Fruit fly (Drosophila melanogaster) whole organism, embryonic: ENCODE measurements around the gene Cyt-b5-r.

Experiments
- Atf6 ChIP-seq: fragments of 200-800 bp; sonication (Bioruptor generic); IDR thresholded peaks from 2 replicates; pipeline ENCODE4 v1.3.6; 2022; ENCODE audit warnings: missing biosample characterization, missing genetic modification characterization
- BEAF-32 ChIP-seq: fragments of 200-800 bp; sonication (Bioruptor generic); optimal IDR thresholded peaks from 3 replicates; lab custom pipeline; 2017; ENCODE audit warnings: missing biosample characterization, missing genetic modification characterization, mild to moderate bottlenecking, moderate library complexity, missing genetic modification reagents
- Blimp-1 ChIP-seq: fragments of 200-800 bp; sonication (Bioruptor generic); optimal IDR thresholded peaks from 3 replicates; lab custom pipeline; 2018; ENCODE audit warnings: missing biosample characterization, missing genetic modification characterization, mild to moderate bottlenecking, moderate library complexity, missing genetic modification reagents
- Bteb2 ChIP-seq: fragments of 200-800 bp; sonication (Bioruptor generic); optimal IDR thresholded peaks from 2 replicates; lab custom pipeline; 2016; ENCODE audit warnings: missing biosample characterization, missing genetic modification characterization
- CG10431 ChIP-seq: fragments of 200-800 bp; sonication (Bioruptor generic); optimal IDR thresholded peaks from 3 replicates; lab custom pipeline; 2018; ENCODE audit warnings: missing biosample characterization, mild to moderate bottlenecking, missing genetic modification characterization
- CG11093 ChIP-seq: fragments of 200-800 bp; sonication (Bioruptor generic); IDR thresholded peaks from 3 replicates; pipeline ENCODE4 v1.3.6; 2022; ENCODE audit warnings: missing biosample characterization, missing genetic modification characterization
- CG11560 ChIP-seq: fragments of 200-800 bp; sonication (Bioruptor generic); IDR thresholded peaks from 3 replicates; pipeline ENCODE4 v1.3.6; 2022; ENCODE audit warnings: missing biosample characterization, missing genetic modification characterization
- CG12071 ChIP-seq: fragments of 200-800 bp; sonication (Bioruptor generic); optimal IDR thresholded peaks from 3 replicates; lab custom pipeline; 2018; ENCODE audit warnings: missing biosample characterization, mild to moderate bottlenecking, missing genetic modification characterization
- CG12219 ChIP-seq: fragments of 200-800 bp; sonication (Bioruptor generic); optimal IDR thresholded peaks from 3 replicates; lab custom pipeline; 2018; ENCODE audit warnings: missing biosample characterization, mild to moderate bottlenecking, missing genetic modification characterization
- CG12942 ChIP-seq: fragments of 200-800 bp; sonication (Bioruptor generic); optimal IDR thresholded peaks from 3 replicates; lab custom pipeline; 2016; ENCODE audit warnings: missing biosample characterization, missing genetic modification characterization
- CG14050 ChIP-seq: fragments of 200-800 bp; sonication (Bioruptor generic); IDR thresholded peaks from 3 replicates; pipeline ENCODE4 v1.3.6; 2022; ENCODE audit warnings: missing biosample characterization, missing genetic modification characterization
- CG15479 ChIP-seq: fragments of 200-800 bp; sonication (Bioruptor generic); optimal IDR thresholded peaks from 3 replicates; lab custom pipeline; 2019; ENCODE audit warnings: missing biosample characterization, mild to moderate bottlenecking, missing genetic modification characterization, moderate library complexity
- CG15601 ChIP-seq: fragments of 200-800 bp; sonication (Bioruptor generic); optimal IDR thresholded peaks from 3 replicates; lab custom pipeline; 2019; ENCODE audit warnings: missing biosample characterization, mild to moderate bottlenecking, missing genetic modification characterization, moderate library complexity
- CG1647 ChIP-seq: fragments of 200-800 bp; sonication (Bioruptor generic); optimal IDR thresholded peaks from 3 replicates; lab custom pipeline; 2016; ENCODE audit warnings: missing biosample characterization, missing genetic modification characterization
- CG17359 ChIP-seq: fragments of 200-800 bp; sonication (Bioruptor generic); optimal IDR thresholded peaks from 3 replicates; lab custom pipeline; 2018; ENCODE audit warnings: missing biosample characterization, mild to moderate bottlenecking, missing genetic modification characterization, moderate library complexity
- CG18262 ChIP-seq: fragments of 200-800 bp; optimal IDR thresholded peaks from 3 replicates; lab custom pipeline; 2019; ENCODE audit warnings: missing biosample characterization, mild to moderate bottlenecking, missing genetic modification characterization, moderate library complexity
- CG18619 ChIP-seq: fragments of 200-800 bp; sonication (Bioruptor generic); optimal IDR thresholded peaks from 3 replicates; lab custom pipeline; 2017; ENCODE audit warnings: missing biosample characterization, mild to moderate bottlenecking, missing genetic modification characterization
- CG2116 ChIP-seq: fragments of 200-800 bp; sonication (Bioruptor generic); optimal IDR thresholded peaks from 3 replicates; lab custom pipeline; 2018; ENCODE audit warnings: missing biosample characterization, mild to moderate bottlenecking, missing genetic modification characterization
- CG2120 ChIP-seq: fragments of 200-800 bp; sonication (Bioruptor generic); optimal IDR thresholded peaks from 3 replicates; lab custom pipeline; 2016; ENCODE audit warnings: missing biosample characterization, missing genetic modification characterization
- CG6175 ChIP-seq: fragments of 200-800 bp; sonication (Bioruptor generic); IDR thresholded peaks from 3 replicates; pipeline ENCODE4 v1.3.6; 2022; ENCODE audit warnings: missing biosample characterization, missing genetic modification characterization
- CG9797 ChIP-seq: fragments of 200-800 bp; sonication (Bioruptor generic); optimal IDR thresholded peaks from 3 replicates; lab custom pipeline; 2018; ENCODE audit warnings: missing biosample characterization, mild to moderate bottlenecking, missing genetic modification characterization
- CHES-1-like ChIP-seq: fragments of 200-800 bp; sonication (Bioruptor generic); optimal IDR thresholded peaks from 2 replicates; lab custom pipeline; 2016; ENCODE audit warnings: missing biosample characterization, missing genetic modification characterization
- Camta ChIP-seq: fragments of 200-800 bp; sonication (Bioruptor generic); optimal IDR thresholded peaks from 2 replicates; lab custom pipeline; 2016; ENCODE audit warnings: missing biosample characterization, missing genetic modification characterization
- Doc2 ChIP-seq: fragments of 200-800 bp; sonication (Bioruptor generic); IDR thresholded peaks from 2 replicates; pipeline ENCODE4 v1.3.6; 2022; ENCODE audit warnings: missing biosample characterization, missing genetic modification characterization
- Doc3 ChIP-seq: fragments of 200-800 bp; sonication (Bioruptor generic); IDR thresholded peaks from 3 replicates; pipeline ENCODE4 v1.3.6; 2022; ENCODE audit warnings: missing biosample characterization, missing genetic modification characterization; ENCODE audit not compliant: partially characterized antibody
- Drgx ChIP-seq: fragments of 200-800 bp; sonication (Bioruptor generic); IDR thresholded peaks from 2 replicates; pipeline ENCODE4 v1.3.6; 2022; ENCODE audit warnings: missing biosample characterization, missing genetic modification characterization
- Fer3 ChIP-seq: fragments of 200-800 bp; sonication (Bioruptor generic); optimal IDR thresholded peaks from 2 replicates; lab custom pipeline; 2018; ENCODE audit warnings: missing biosample characterization, mild to moderate bottlenecking, missing genetic modification characterization, moderate library complexity
- HHEX ChIP-seq: fragments of 200-800 bp; sonication (Bioruptor generic); optimal IDR thresholded peaks from 3 replicates; lab custom pipeline; 2017; ENCODE audit warnings: missing biosample characterization, mild to moderate bottlenecking, missing genetic modification characterization, missing genetic modification reagents
- Hand ChIP-seq: fragments of 200-800 bp; sonication (Bioruptor generic); optimal IDR thresholded peaks from 2 replicates; lab custom pipeline; 2017; ENCODE audit warnings: mild to moderate bottlenecking, missing biosample characterization, missing genetic modification reagents, missing genetic modification characterization
- NFAT ChIP-seq: fragments of 200-800 bp; sonication (Bioruptor generic); IDR thresholded peaks from 2 replicates; pipeline ENCODE4 v1.3.6; 2022; ENCODE audit warnings: missing biosample characterization, missing genetic modification characterization
- Nf-YC ChIP-seq: fragments of 200-800 bp; optimal IDR thresholded peaks from 3 replicates; lab custom pipeline; 2019; ENCODE audit warnings: missing biosample characterization, mild to moderate bottlenecking, missing genetic modification characterization, moderate library complexity
- Sry-β ChIP-seq: fragments of 200-800 bp; sonication (Bioruptor generic); optimal IDR thresholded peaks from 2 replicates; lab custom pipeline; 2018; ENCODE audit warnings: missing biosample characterization, mild to moderate bottlenecking, missing genetic modification characterization, moderate library complexity
- Sry-δ ChIP-seq: fragments of 200-800 bp; sonication (Bioruptor generic); optimal IDR thresholded peaks from 2 replicates; lab custom pipeline; 2016; ENCODE audit warnings: missing biosample characterization, missing genetic modification characterization
- bab2 ChIP-seq: fragments of 200-800 bp; sonication (Bioruptor generic); optimal IDR thresholded peaks from 2 replicates; lab custom pipeline; 2016; ENCODE audit warnings: missing biosample characterization, missing genetic modification characterization
- br ChIP-seq: fragments of >200 bp; optimal IDR thresholded peaks from 2 replicates; lab custom pipeline; 2017
- chinmo ChIP-seq: fragments of 200-800 bp; sonication (Bioruptor generic); IDR thresholded peaks from 4 replicates; pipeline ENCODE4 v1.3.6; 2022; ENCODE audit warnings: missing biosample characterization, missing genetic modification characterization; ENCODE audit not compliant: partially characterized antibody
- crc ChIP-seq: fragments of 200-800 bp; sonication (Bioruptor generic); optimal IDR thresholded peaks from 2 replicates; lab custom pipeline; 2016; ENCODE audit warnings: missing biosample characterization, missing genetic modification characterization
- dati ChIP-seq: fragments of 200-800 bp; sonication (Bioruptor generic); IDR thresholded peaks from 2 replicates; pipeline ENCODE4 v1.3.6; 2022; ENCODE audit warnings: missing biosample characterization, missing genetic modification characterization
- dmrt11E ChIP-seq: fragments of 200-800 bp; sonication (Bioruptor generic); optimal IDR thresholded peaks from 3 replicates; lab custom pipeline; 2018; ENCODE audit warnings: missing biosample characterization, mild to moderate bottlenecking, missing genetic modification characterization, moderate library complexity
- gsb ChIP-seq: fragments of 200-800 bp; sonication (Bioruptor generic); IDR thresholded peaks from 2 replicates; pipeline ENCODE4 v1.3.6; 2022; ENCODE audit warnings: missing biosample characterization, missing genetic modification characterization
- mirr ChIP-seq: fragments of 200-800 bp; sonication (Bioruptor generic); optimal IDR thresholded peaks from 3 replicates; lab custom pipeline; 2018; ENCODE audit warnings: missing biosample characterization, mild to moderate bottlenecking, missing genetic modification characterization
- org-1 ChIP-seq: fragments of 200-800 bp; sonication (Bioruptor generic); optimal IDR thresholded peaks from 2 replicates; lab custom pipeline; 2017; ENCODE audit warnings: missing biosample characterization, missing genetic modification characterization
- pzg ChIP-seq: fragments of 200-800 bp; sonication (Bioruptor generic); optimal IDR thresholded peaks from 3 replicates; lab custom pipeline; 2018; ENCODE audit warnings: missing biosample characterization, mild to moderate bottlenecking, missing genetic modification characterization, moderate library complexity
- sens ChIP-seq: fragments of 200-800 bp; sonication (Bioruptor generic); peaks from one replicate; lab custom pipeline; 2016; ENCODE audit warnings: missing biosample characterization, missing genetic modification characterization
- sisA ChIP-seq: fragments of 200-800 bp; sonication (Bioruptor generic); IDR thresholded peaks from 2 replicates; pipeline ENCODE4 v1.3.6; 2022; ENCODE audit warnings: missing biosample characterization, missing genetic modification characterization
- stc ChIP-seq: fragments of 200-800 bp; sonication (Bioruptor generic); IDR thresholded peaks from 2 replicates; pipeline ENCODE4 v1.3.6; 2022; ENCODE audit warnings: missing biosample characterization, missing genetic modification characterization
- tin ChIP-seq: fragments of 200-800 bp; sonication (Bioruptor generic); optimal IDR thresholded peaks from 3 replicates; lab custom pipeline; 2016; ENCODE audit warnings: missing biosample characterization, missing genetic modification characterization
- trem ChIP-seq: fragments of 200-800 bp; optimal IDR thresholded peaks from 3 replicates; lab custom pipeline; 2019; ENCODE audit warnings: missing biosample characterization, mild to moderate bottlenecking, missing genetic modification characterization, moderate library complexity
- ttk ChIP-seq: fragments of 200-800 bp; sonication (Bioruptor generic); IDR thresholded peaks from 2 replicates; pipeline ENCODE4 v2.1.2; 2022; ENCODE audit warnings: missing biosample characterization, missing genetic modification characterization
- vvl ChIP-seq: fragments of 200-800 bp; sonication (Bioruptor generic); IDR thresholded peaks from 2 replicates; pipeline ENCODE4 v1.3.6; 2022; ENCODE audit warnings: missing biosample characterization, missing genetic modification characterization
- zf30C ChIP-seq: fragments of 200-800 bp; sonication (Bioruptor generic); optimal IDR thresholded peaks from 3 replicates; lab custom pipeline; 2018; ENCODE audit warnings: missing biosample characterization, mild to moderate bottlenecking, missing genetic modification characterization

The Cyt-b5-r gene

dm6 chr2L:16826872-16827506 lies 36.5 kb upstream of the Cyt-b5-r start, which contains the start of gene AspRS-m (continued):
- no peak for TF ChIP-seq NFAT (GFP tag; lab: Robert Waterston, UW)
- no peak for TF ChIP-seq ttk
- TF ChIP-seq chinmo (GFP tag; lab: Robert Waterston, UW) = peak; percentile 83; the same call in 3 of the 4 replicates
- no peak for TF ChIP-seq Camta (GFP tag; lab: Kevin White, UChicago)
- no peak for TF ChIP-seq CG12942 (GFP tag; lab: Kevin White, UChicago)
- TF ChIP-seq Fer3 (tag; lab: Kevin White, UChicago) = no peak
- TF ChIP-seq Hand (GFP tag; lab: Kevin White, UChicago) = no peak
- no peak for TF ChIP-seq br (lab: Kevin White, UChicago)
- no peak for TF ChIP-seq CG12071 (GFP tag; lab: Kevin White, UChicago)
- TF ChIP-seq sisA (GFP tag; lab: Robert Waterston, UW) = peak; percentile 31; the same call in 1 of the 2 replicates
- no peak for TF ChIP-seq gsb (GFP tag; lab: Robert Waterston, UW)
- no peak for TF ChIP-seq Doc2 (GFP tag; lab: Robert Waterston, UW)
- no peak for TF ChIP-seq Nf-YC (tag; lab: Kevin White, UChicago)
- TF ChIP-seq sens = no peak
- no peak for TF ChIP-seq dmrt11E
- TF ChIP-seq Bteb2 (GFP tag; lab: Kevin White, UChicago) = no peak
- TF ChIP-seq CHES-1-like (GFP tag; lab: Kevin White, UChicago) = no peak
- no peak for TF ChIP-seq Atf6 (GFP tag; lab: Robert Waterston, UW)
- TF ChIP-seq CG11093 (GFP tag; lab: Robert Waterston, UW) = no peak
- TF ChIP-seq stc (GFP tag; lab: Robert Waterston, UW) = no peak
- TF ChIP-seq tin (GFP tag; lab: Kevin White, UChicago) = peak; percentile 39
- TF ChIP-seq pzg (GFP tag; lab: Kevin White, UChicago) = peak; percentile 44
- TF ChIP-seq Blimp-1 (GFP tag; lab: Kevin White, UChicago) = no peak
- no peak for TF ChIP-seq CG11560 (tag; lab: Robert Waterston, UW)
- no peak for TF ChIP-seq crc (GFP tag; lab: Kevin White, UChicago)
- TF ChIP-seq CG18619 (GFP tag; lab: Kevin White, UChicago) = no peak
- no peak for TF ChIP-seq zf30C (GFP tag; lab: Kevin White, UChicago)
- no peak for TF ChIP-seq CG18262
- peak; percentile 31 for TF ChIP-seq CG2120 (GFP tag; lab: Kevin White, UChicago)
- peak; percentile 35 for TF ChIP-seq trem
- peak; percentile 45 for TF ChIP-seq CG2116

- TF ChIP-seq Sry-β (GFP tag; lab: Kevin White, UChicago) = no peak
- no peak for TF ChIP-seq CG12219
- TF ChIP-seq CG9797 (GFP tag; lab: Kevin White, UChicago) = peak; percentile 17
- TF ChIP-seq br (lab: Kevin White, UChicago) = no peak
- 0 out of 3 replicates have a peak, but pooled peaks have one; percentile 40 for TF ChIP-seq Doc3
- TF ChIP-seq bab2 = no peak
- no peak for TF ChIP-seq CG15601 (tag; lab: Kevin White, UChicago)
- TF ChIP-seq CG17359 = no peak
- peak; percentile 38 for TF ChIP-seq sens
- TF ChIP-seq Drgx (GFP tag; lab: Robert Waterston, UW) = no peak
- TF ChIP-seq BEAF-32 (GFP tag; lab: Kevin White, UChicago) = peak; percentile 71
- TF ChIP-seq HHEX = no peak
- TF ChIP-seq CG6175 = no peak
- no peak for TF ChIP-seq mirr (GFP tag; lab: Kevin White, UChicago)
- no peak for TF ChIP-seq org-1 (GFP tag; lab: Kevin White, UChicago)
- no peak for TF ChIP-seq CG1647
- peak; percentile 47 for TF ChIP-seq CG15479 (GFP tag; lab: Kevin White, UChicago)
- peak; percentile 81 for TF ChIP-seq Sry-δ (GFP tag; lab: Kevin White, UChicago)
- no peak for TF ChIP-seq CG14050 (GFP tag; lab: Robert Waterston, UW)
- TF ChIP-seq vvl (GFP tag; lab: Robert Waterston, UW) = no peak
- no peak for TF ChIP-seq CG10431
- no peak for TF ChIP-seq zf30C (GFP tag; lab: Kevin White, UChicago)
- no peak for TF ChIP-seq dati
These were observed 34.4 kb upstream of the Cyt-b5-r start, which contains the start of gene Cse1 for dm6 chr2L:16824905-16825333. Gene Cse1, minus strand, starts transcription at chr2L:16825207.
